Fruit fly (Drosophila melanogaster): Measurements from ENCODE around the gene Eip78C.

Gene Eip78C

dm6 chr3L:21216697-21217291 lies 9.6 kb upstream of the Eip78C start, which contains the start of the genes Trmt112 and Ilk (continued):
- TF ChIP-seq Meics (GFP tag; optimal IDR thresholded peaks at IDR 0.05) (no peak), Dek (tag; optimal IDR thresholded peaks at IDR 0.05) (no peak), Doc2 (GFP tag; IDR thresholded peaks at IDR 0.05) (no peak), CG9437 (GFP tag; optimal IDR thresholded peaks at IDR 0.05) (no peak), CG3163 (GFP tag; optimal IDR thresholded peaks at IDR 0.05) (peak; percentile 14), NfI (GFP tag; optimal IDR thresholded peaks at IDR 0.05) (no peak), tap (tag; optimal IDR thresholded peaks at IDR 0.05) (no peak), CG18262 (tag; optimal IDR thresholded peaks at IDR 0.05) (no peak), Spps (tag; optimal IDR thresholded peaks at IDR 0.05) (no peak), Tbp (GFP tag; optimal IDR thresholded peaks at IDR 0.05) (no peak), amos (GFP tag; IDR thresholded peaks at IDR 0.05; ENCODE audit: partially characterized antibody) (peak; percentile 91), Scr (GFP tag; IDR thresholded peaks at IDR 0.05; ENCODE audit: partially characterized antibody) (peak; percentile 78), ci (GFP tag; IDR thresholded peaks at IDR 0.05) (no peak), zf30C (GFP tag; optimal IDR thresholded peaks at IDR 0.05) (peak; percentile 10), odd (GFP tag; optimal IDR thresholded peaks at IDR 0.05) (no peak), lov (optimal IDR thresholded peaks at IDR 0.05) (no peak), lov (GFP tag; IDR thresholded peaks at IDR 0.05) (no peak), mam (GFP tag; optimal IDR thresholded peaks at IDR 0.05) (no peak), CG1024 (GFP tag; IDR thresholded peaks at IDR 0.05) (no peak), corto (GFP tag; optimal IDR thresholded peaks at IDR 0.05) (no peak), btn (GFP tag; optimal IDR thresholded peaks at IDR 0.05) (no peak), Atf6 (GFP tag; IDR thresholded peaks at IDR 0.05) (no peak), NC2β (GFP tag; optimal IDR thresholded peaks at IDR 0.05) (no peak), Pdp1 (GFP tag; optimal IDR thresholded peaks at IDR 0.05) (no peak), gt (GFP tag; IDR thresholded peaks at IDR 0.05) (no peak), CG12942 (GFP tag; optimal IDR thresholded peaks at IDR 0.05) (no peak), CG13123 (GFP tag; optimal IDR thresholded peaks at IDR 0.05) (no peak), CG13894 (tag; optimal IDR thresholded peaks at IDR 0.05) (no peak), CG6683 (GFP tag; optimal IDR thresholded peaks at IDR 0.05) (no peak), phol (tag; optimal IDR thresholded peaks at IDR 0.05) (no peak), mirr (GFP tag; optimal IDR thresholded peaks at IDR 0.05) (peak; percentile 10), CG10543 (GFP tag; optimal IDR thresholded peaks at IDR 0.05) (no peak), ase (GFP tag; IDR thresholded peaks at IDR 0.05) (no peak), Lhr (GFP tag; optimal IDR thresholded peaks at IDR 0.05) (peak; percentile 46), CG8944 (GFP tag; optimal IDR thresholded peaks at IDR 0.05) (no peak), CG8765 (GFP tag; IDR thresholded peaks at IDR 0.05) (no peak), Stat92E (GFP tag; optimal IDR thresholded peaks at IDR 0.05) (peak in 1 of 3 experiments; percentile 59), br (optimal IDR thresholded peaks at IDR 0.05) (no peak), gcm (GFP tag; optimal IDR thresholded peaks at IDR 0.05) (no peak), CG7963 (GFP tag; IDR thresholded peaks at IDR 0.05; ENCODE audit: partially characterized antibody) (peak; percentile 80), MBD-R2 (GFP tag; IDR thresholded peaks at IDR 0.05) (peak; percentile 96), Dip2 (GFP tag; IDR thresholded peaks at IDR 0.05) (no peak), onecut (GFP tag; IDR thresholded peaks at IDR 0.05) (peak; percentile 78; the same call in 1 of the 2 replicates), Ets97D (GFP tag; optimal IDR thresholded peaks at IDR 0.05) (peak; percentile 83), bbx (GFP tag; IDR thresholded peaks at IDR 0.05; ENCODE audit: partially characterized antibody) (peak; percentile 83), Adf1 (GFP tag; IDR thresholded peaks at IDR 0.05) (no peak), CG16813 (GFP tag; IDR thresholded peaks at IDR 0.05; ENCODE audit: partially characterized antibody) (peak; percentile 84), CG6254 (GFP tag; optimal IDR thresholded peaks at IDR 0.05) (no peak), CG7987 (GFP tag; optimal IDR thresholded peaks at IDR 0.05) (peak; percentile 44), kni (GFP tag; optimal IDR thresholded peaks at IDR 0.05) (no peak), Aef1 (GFP tag; IDR thresholded peaks at IDR 0.05) (no peak)

Measured in whole organism, embryonic.